Worm (Caenorhabditis elegans): Measurements from ENCODE around the gene mdt-20.
A peak's percentile ranks its signal among the peaks of the same experiment; 100 is the strongest.

The mdt-20 gene

ce11 chrIV:1160386-1160785 lies 27.2 kb upstream of the mdt-20 start, which contains the start of gene ets-8:
Gene ets-8, minus strand, starts transcription at chrIV:1160486.
- TF ChIP-seq jun-1 (tag; optimal IDR thresholded peaks at IDR 0.05) (no peak), nhr-77 (tag; optimal IDR thresholded peaks at IDR 0.05) (no peak), C04F5.9 (tag; optimal IDR thresholded peaks at IDR 0.05) (no peak), elt-3 (tag; optimal IDR thresholded peaks at IDR 0.05) (no peak), nhr-12 (tag; optimal IDR thresholded peaks at IDR 0.05) (no peak)

ce11 chrIV:1163126-1163525 lies 24.5 kb upstream of the mdt-20 start, which contains the start of gene C50A2.7:
Gene C50A2.7, plus strand, starts transcription at chrIV:1163426.
- TF ChIP-seq grh-1 (GFP tag; IDR thresholded peaks at IDR 0.05) (no peak), vab-15 (tag; optimal IDR thresholded peaks at IDR 0.05) (no peak), swsn-7 (tag; optimal IDR thresholded peaks at IDR 0.05) (no peak), unc-130 (tag; optimal IDR thresholded peaks at IDR 0.05) (no peak), ceh-63 (GFP tag; optimal IDR thresholded peaks at IDR 0.05) (no peak), ceh-82 (tag; optimal IDR thresholded peaks at IDR 0.05) (no peak), alr-1 (tag; optimal IDR thresholded peaks at IDR 0.05; ENCODE audit: borderline replicate concordance) (no peak), lir-3 (tag; optimal IDR thresholded peaks at IDR 0.05; ENCODE audit: poor library complexity) (no peak), lin-14 (GFP tag; optimal IDR thresholded peaks at IDR 0.05) (no peak), nhr-90 (tag; optimal IDR thresholded peaks at IDR 0.05; ENCODE audit: poor library complexity) (no peak), lin-39 (tag; optimal IDR thresholded peaks at IDR 0.05) (no peak), lin-35 (GFP tag; optimal IDR thresholded peaks at IDR 0.05) (no peak), egl-27 (tag; optimal IDR thresholded peaks at IDR 0.05) (no peak), mep-1 (tag; optimal IDR thresholded peaks at IDR 0.05) (no peak), pax-3 (tag; optimal IDR thresholded peaks at IDR 0.05) (no peak), C34B4.2 (tag; optimal IDR thresholded peaks at IDR 0.05) (no peak)

ce11 chrIV:1167352-1167751 lies 20.2 kb upstream of the mdt-20 start:
- TF ChIP-seq ceh-88 (GFP tag; IDR thresholded peaks at IDR 0.05), result no peak
- peak; percentile 56 for TF ChIP-seq skn-1 (tag; optimal IDR thresholded peaks at IDR 0.05)
- TF ChIP-seq nhr-20 (tag; optimal IDR thresholded peaks at IDR 0.05), result no peak

ce11 chrIV:1168311-1168965 lies 19.2 kb upstream of the mdt-20 start:
- TF ChIP-seq ces-1 (GFP tag; optimal IDR thresholded peaks at IDR 0.05), result no peak
- peak; percentile 72 for TF ChIP-seq fkh-8 (tag; optimal IDR thresholded peaks at IDR 0.05)
- peak; percentile 11 for TF ChIP-seq xbp-1 (tag; optimal IDR thresholded peaks at IDR 0.05)
- no peak for TF ChIP-seq zag-1 (tag; optimal IDR thresholded peaks at IDR 0.05)
- peak; percentile 39 for TF ChIP-seq skn-1 (tag; optimal IDR thresholded peaks at IDR 0.05)
- peak; percentile 24 for TF ChIP-seq nhr-19 (GFP tag; conservative IDR thresholded peaks at IDR 0.05)
- TF ChIP-seq blmp-1 (tag; optimal IDR thresholded peaks at IDR 0.05), result peak; percentile 68
- TF ChIP-seq unc-98 (GFP tag; IDR thresholded peaks at IDR 0.05), result no peak
- TF ChIP-seq sup-37 (GFP tag; optimal IDR thresholded peaks at IDR 0.05), result no peak
- no peak for TF ChIP-seq nhr-76 (tag; optimal IDR thresholded peaks at IDR 0.05)
- TF ChIP-seq pqm-1 (tag; optimal IDR thresholded peaks at IDR 0.05), result no peak
- no peak for TF ChIP-seq lin-39 (tag; optimal IDR thresholded peaks at IDR 0.05)
- TF ChIP-seq efl-1 (optimal IDR thresholded peaks at IDR 0.05), result peak; percentile 71 to 76
- peak; percentile 57 to 96 for TF ChIP-seq efl-1 (GFP tag; optimal IDR thresholded peaks at IDR 0.05 in 1 of 2)
- peak; percentile 37 for TF ChIP-seq irx-1 (tag; optimal IDR thresholded peaks at IDR 0.05)
- peak; percentile 28 for TF ChIP-seq nhr-20 (tag; optimal IDR thresholded peaks at IDR 0.05)
- no peak for TF ChIP-seq nhr-12 (tag; optimal IDR thresholded peaks at IDR 0.05)
- peak; percentile 6 for TF ChIP-seq F16B12.6 (tag; optimal IDR thresholded peaks at IDR 0.05)
- no peak for TF ChIP-seq vab-15 (tag; optimal IDR thresholded peaks at IDR 0.05)
- TF ChIP-seq rnt-1 (tag; optimal IDR thresholded peaks at IDR 0.05), result peak; percentile 70
- TF ChIP-seq ets-5 (GFP tag; IDR thresholded peaks at IDR 0.05), result no peak
- TF ChIP-seq nhr-77 (tag; optimal IDR thresholded peaks at IDR 0.05), result no peak
- TF ChIP-seq ceh-8 (GFP tag; optimal IDR thresholded peaks at IDR 0.05), result peak; percentile 29
- peak; percentile 71 for TF ChIP-seq pax-3 (tag; optimal IDR thresholded peaks at IDR 0.05)
- TF ChIP-seq elt-2 (tag; optimal IDR thresholded peaks at IDR 0.05), result no peak
- no peak for TF ChIP-seq hpl-2 (GFP tag; optimal IDR thresholded peaks at IDR 0.05)
- TF ChIP-seq tlp-1 (tag; optimal IDR thresholded peaks at IDR 0.05), result no peak
- no peak for TF ChIP-seq efl-3 (GFP tag; optimal IDR thresholded peaks at IDR 0.05)
- TF ChIP-seq ceh-82 (tag; optimal IDR thresholded peaks at IDR 0.05), result peak; percentile 14 to 69 (median 30)
- TF ChIP-seq mef-2 (tag; optimal IDR thresholded peaks at IDR 0.05), result no peak

Measured in whole organism, L1 larva.